Worm (Caenorhabditis elegans) whole organism, L3 larva: ENCODE results near the gene din-1.

Experiments used
- R02D3.7 ChIP-seq: fragments of 150-350 bp; optimal IDR thresholded peaks from 2 replicates; lab custom pipeline; 2014; ENCODE audit warnings: missing biosample characterization, missing genetic modification characterization
- ZK546.5 ChIP-seq: sonication (generic microtip); optimal IDR thresholded peaks from 2 replicates; lab custom pipeline; 2017; ENCODE audit warnings: missing biosample characterization, missing genetic modification characterization
- aly-2 ChIP-seq: fragments of 150-350 bp; optimal IDR thresholded peaks from 2 replicates; lab custom pipeline; 2014; ENCODE audit warnings: missing biosample characterization, missing genetic modification characterization
- ama-1 ChIP-seq: fragments of 150-350 bp; optimal IDR thresholded peaks from 2 replicates; lab custom pipeline; 2018
- ceh-16 ChIP-seq: sonication (generic microtip); optimal IDR thresholded peaks from 2 replicates; lab custom pipeline; 2017; ENCODE audit warnings: missing biosample characterization, missing genetic modification characterization
- ceh-28 ChIP-seq: fragments of 150-350 bp; optimal IDR thresholded peaks from 2 replicates; lab custom pipeline; 2014; ENCODE audit warnings: missing biosample characterization, missing genetic modification reagents, missing genetic modification characterization
- daf-12 ChIP-seq: fragments of 150-350 bp; optimal IDR thresholded peaks from 2 replicates; lab custom pipeline; 2014; ENCODE audit warnings: missing biosample characterization, missing genetic modification reagents, missing genetic modification characterization
- egl-27 ChIP-seq: sonication (generic microtip); optimal IDR thresholded peaks from 4 replicates; lab custom pipeline; 2017; ENCODE audit warnings: missing biosample characterization, missing genetic modification reagents, missing genetic modification characterization
- elt-2 ChIP-seq: sonication (generic microtip); optimal IDR thresholded peaks from 2 replicates; lab custom pipeline; 2016; ENCODE audit warnings: missing genetic modification reagents, mild to moderate bottlenecking, missing genetic modification characterization, missing compliant biosample characterization
- eor-1 ChIP-seq, 2 experiments: fragments of 150-350 bp; optimal IDR thresholded peaks; 2 replicates each; lab custom pipeline; 2014 to 2018; ENCODE audit warnings: missing biosample characterization in 2 of 2, missing genetic modification characterization in 2 of 2
- fkh-10 ChIP-seq: sonication (generic microtip); optimal IDR thresholded peaks from 2 replicates; lab custom pipeline; 2017; ENCODE audit warnings: missing biosample characterization, missing genetic modification reagents, missing genetic modification characterization
- fkh-2 ChIP-seq: fragments of 150-350 bp; optimal IDR thresholded peaks from 2 replicates; lab custom pipeline; 2014; ENCODE audit warnings: missing biosample characterization, missing genetic modification reagents, missing genetic modification characterization
- jun-1 ChIP-seq: fragments of 150-350 bp; optimal IDR thresholded peaks from 2 replicates; lab custom pipeline; 2014; ENCODE audit warnings: missing biosample characterization, missing genetic modification reagents, missing genetic modification characterization
- lin-39 ChIP-seq: fragments of 150-350 bp; optimal IDR thresholded peaks from 2 replicates; lab custom pipeline; 2018; ENCODE audit warnings: missing biosample characterization, missing genetic modification reagents, missing genetic modification characterization
- lsy-12 ChIP-seq: sonication (generic microtip); optimal IDR thresholded peaks from 2 replicates; lab custom pipeline; 2016; ENCODE audit warnings: mild to moderate bottlenecking, missing genetic modification characterization, missing compliant biosample characterization
- mdl-1 ChIP-seq: fragments of 150-350 bp; optimal IDR thresholded peaks from 2 replicates; lab custom pipeline; 2014; ENCODE audit warnings: missing biosample characterization, missing genetic modification characterization
- mml-1 ChIP-seq: fragments of 150-350 bp; sonication (generic microtip); optimal IDR thresholded peaks from 3 replicates; lab custom pipeline; 2014; ENCODE audit warnings: missing biosample characterization, missing genetic modification characterization
- nfya-1 ChIP-seq: sonication (generic microtip); optimal IDR thresholded peaks from 2 replicates; lab custom pipeline; 2017; ENCODE audit warnings: missing genetic modification characterization, mild to moderate bottlenecking, missing compliant biosample characterization, antibody characterized with exemption, moderate library complexity; ENCODE audit not compliant: insufficient read depth
- nhr-11 ChIP-seq: fragments of 150-350 bp; optimal IDR thresholded peaks from 2 replicates; lab custom pipeline; 2014; ENCODE audit warnings: missing biosample characterization, missing genetic modification characterization
- nhr-12 ChIP-seq: fragments of 150-350 bp; optimal IDR thresholded peaks from 2 replicates; lab custom pipeline; 2014; ENCODE audit warnings: missing biosample characterization, missing genetic modification characterization
- nhr-23 ChIP-seq: fragments of 150-350 bp; optimal IDR thresholded peaks from 2 replicates; lab custom pipeline; 2014; ENCODE audit warnings: missing biosample characterization, missing genetic modification reagents, missing genetic modification characterization
- nhr-25 ChIP-seq: sonication (generic microtip); optimal IDR thresholded peaks from 2 replicates; lab custom pipeline; 2017; ENCODE audit warnings: missing biosample characterization, missing genetic modification characterization
- nhr-43 ChIP-seq: sonication (generic microtip); optimal IDR thresholded peaks from 2 replicates; lab custom pipeline; 2016; ENCODE audit warnings: mild to moderate bottlenecking, missing genetic modification characterization, missing compliant biosample characterization; ENCODE audit not compliant: poor library complexity, severe bottlenecking
- nhr-67 ChIP-seq: fragments of 150-350 bp; optimal IDR thresholded peaks from 2 replicates; lab custom pipeline; 2014; ENCODE audit warnings: missing biosample characterization, missing genetic modification characterization
- pha-4 ChIP-seq: fragments of 150-350 bp; optimal IDR thresholded peaks from 2 replicates; lab custom pipeline; 2014; ENCODE audit warnings: missing biosample characterization, missing genetic modification reagents, missing genetic modification characterization
- pqm-1 ChIP-seq: fragments of 150-350 bp; optimal IDR thresholded peaks from 2 replicates; lab custom pipeline; 2017; ENCODE audit warnings: missing biosample characterization, missing genetic modification characterization, inconsistent platforms
- skn-1 ChIP-seq: fragments of 150-350 bp; optimal IDR thresholded peaks from 2 replicates; lab custom pipeline; 2014; ENCODE audit warnings: missing biosample characterization, missing genetic modification characterization
- snpc-4 ChIP-seq: fragments of 150-350 bp; optimal IDR thresholded peaks from 2 replicates; lab custom pipeline; 2014; ENCODE audit warnings: missing biosample characterization, missing genetic modification characterization
- unc-39 ChIP-seq: sonication (generic microtip); optimal IDR thresholded peaks from 4 replicates; lab custom pipeline; 2017; ENCODE audit warnings: missing biosample characterization, missing genetic modification characterization
- ztf-11 ChIP-seq: fragments of 150-350 bp; optimal IDR thresholded peaks from 2 replicates; lab custom pipeline; 2014; ENCODE audit warnings: missing biosample characterization, missing genetic modification characterization
- ztf-4 ChIP-seq: fragments of 150-350 bp; optimal IDR thresholded peaks from 2 replicates; lab custom pipeline; 2014; ENCODE audit warnings: missing biosample characterization, missing genetic modification characterization

din-1 gene

DNA sequence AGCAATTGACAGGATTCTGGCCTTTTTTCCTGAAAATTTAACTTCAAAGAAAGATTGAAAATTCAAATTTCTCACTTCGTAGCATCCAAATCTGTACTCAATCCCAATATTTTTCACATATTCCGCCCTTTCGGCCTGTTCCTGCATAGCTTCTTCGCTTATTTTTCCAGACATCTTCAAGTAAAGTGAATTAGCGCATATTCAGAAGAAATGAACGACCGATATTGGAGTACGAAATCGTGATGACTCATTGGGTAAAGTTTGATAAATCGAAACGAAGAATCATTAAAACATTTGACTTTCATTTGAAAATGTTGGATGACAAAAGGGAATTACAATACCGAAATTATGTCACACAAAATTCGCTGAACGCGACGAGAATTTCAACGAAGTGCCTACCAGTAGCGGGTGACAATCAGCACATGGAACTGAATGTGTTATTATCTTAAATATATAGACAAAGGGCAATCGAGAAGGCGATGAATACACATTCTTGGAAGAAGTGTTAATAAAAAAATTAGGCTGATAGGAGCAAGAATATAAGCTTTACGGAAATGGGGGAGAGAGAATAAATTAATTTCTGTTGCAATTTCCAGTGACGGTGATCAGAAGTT, 17.7 kb upstream of the din-1 start, which contains the start of gene coa-7:
coa-7 (minus strand) TSS at position 174 of the 614 bp plus-strand sequence.
- peak; percentile 20 for TF ChIP-seq elt-2 (tag; lab: Kevin White, UChicago)
- TF ChIP-seq ztf-11, result no peak
- TF ChIP-seq fkh-10 (GFP tag; lab: Kevin White, UChicago), result no peak
- TF ChIP-seq nhr-43 (tag; lab: Kevin White, UChicago), result peak; percentile 38
- TF ChIP-seq ZK546.5 (tag; lab: Kevin White, UChicago), result no peak
- no peak for TF ChIP-seq egl-27 (tag; lab: Kevin White, UChicago)
- peak; percentile 44 for TF ChIP-seq aly-2
- no peak for TF ChIP-seq ceh-28
- no peak for TF ChIP-seq fkh-2

- TF ChIP-seq elt-2 (tag; lab: Kevin White, UChicago), result peak; percentile 19
- TF ChIP-seq pha-4 (tag; lab: Kevin White, UChicago), result peak; percentile 77
- TF ChIP-seq ceh-16 (tag; lab: Kevin White, UChicago), result no peak
- peak; percentile 4 for TF ChIP-seq jun-1 (tag; lab: Kevin White, UChicago)
Observed at ce11 chrII:11649239-11649638, 15.8 kb upstream of the din-1 start.

ce11 chrII:11646874-11647273, 13.5 kb upstream of the din-1 start:
- TF ChIP-seq elt-2 (tag; lab: Kevin White, UChicago), result peak; percentile 78
- TF ChIP-seq unc-39 (tag; lab: Kevin White, UChicago), result no peak

- TF ChIP-seq aly-2 (no peak), pqm-1 (tag; lab: Kevin White, UChicago) (peak; percentile 29), lsy-12 (tag; lab: Kevin White, UChicago) (no peak), nhr-43 (tag; lab: Kevin White, UChicago) (peak; percentile 2), nhr-25 (peak; percentile 27), elt-2 (tag; lab: Kevin White, UChicago) (peak; percentile 75), pha-4 (tag; lab: Kevin White, UChicago) (peak; percentile 8), nfya-1 (tag; lab: Kevin White, UChicago) (peak; percentile 40), skn-1 (peak; percentile 17)
- TF ChIP-seq, all 47 proteins: peak for 7
Observed at ce11 chrII:11646276-11646797, 12.9 kb upstream of the din-1 start, which contains the start of gene ghi-1. Gene ghi-1 (plus strand): TSS chrII:11646747.

- TF ChIP-seq mml-1, result no peak
- TF ChIP-seq pqm-1 (tag; lab: Kevin White, UChicago), result no peak
- TF ChIP-seq nhr-11, result no peak
- TF ChIP-seq nhr-43 (tag; lab: Kevin White, UChicago), result peak; percentile 51
- no peak for TF ChIP-seq skn-1
- no peak for TF ChIP-seq lin-39 (tag; lab: Kevin White, UChicago)
- TF ChIP-seq nhr-12, result no peak
Observed at ce11 chrII:11645383-11645782, 12.0 kb upstream of the din-1 start.

ce11 chrII:11644535-11644934, 11.1 kb upstream of the din-1 start:
- no peak for TF ChIP-seq daf-12 (tag; lab: Kevin White, UChicago)
- no peak for TF ChIP-seq ama-1 (lab: Kevin White, UChicago)
- TF ChIP-seq egl-27 (tag; lab: Kevin White, UChicago), result no peak
- TF ChIP-seq R02D3.7 (tag; lab: Kevin White, UChicago), result no peak
- TF ChIP-seq ceh-16 (tag; lab: Kevin White, UChicago), result no peak
- no peak for TF ChIP-seq mdl-1 (tag; lab: Kevin White, UChicago)
- no peak for TF ChIP-seq unc-39 (tag; lab: Kevin White, UChicago)
- TF ChIP-seq eor-1 (tag; optimal IDR thresholded peaks at IDR 0.05; lab: Kevin White, UChicago), result no peak
- TF ChIP-seq pha-4 (tag; lab: Kevin White, UChicago), result no peak
- no peak for TF ChIP-seq ztf-4
- no peak for TF ChIP-seq ZK546.5 (tag; lab: Kevin White, UChicago)
- TF ChIP-seq snpc-4 (tag; lab: Kevin White, UChicago), result no peak
- no peak for TF ChIP-seq nhr-23
- TF ChIP-seq jun-1 (tag; lab: Kevin White, UChicago), result no peak
- TF ChIP-seq nhr-67 (tag; lab: Kevin White, UChicago), result no peak
